Fruit fly (Drosophila melanogaster): ENCODE data around the gene Ziz.

Ziz gene

dm6 chr2L:7494341-7495293 lies 1.5 kb downstream of the Ziz start (continued):
- TF ChIP-seq CG17912 (GFP tag; optimal IDR thresholded peaks at IDR 0.05) = no peak
- TF ChIP-seq NfI (GFP tag; optimal IDR thresholded peaks at IDR 0.05) = no peak
- TF ChIP-seq pros (GFP tag; optimal IDR thresholded peaks at IDR 0.05) = no peak
- TF ChIP-seq CG10431 (GFP tag; optimal IDR thresholded peaks at IDR 0.05) = no peak
- no peak for TF ChIP-seq peb (GFP tag; IDR thresholded peaks at IDR 0.05)
- peak; percentile 48 for TF ChIP-seq CG33557 (GFP tag; optimal IDR thresholded peaks at IDR 0.05)
- TF ChIP-seq dmrt11E (tag; optimal IDR thresholded peaks at IDR 0.05) = peak; percentile 42
- TF ChIP-seq Trl (optimal IDR thresholded peaks at IDR 0.05) = peak; percentile 34 to 51
- TF ChIP-seq Trl (GFP tag; optimal IDR thresholded peaks at IDR 0.05) = no peak
- peak; percentile 72 for TF ChIP-seq al (GFP tag; IDR thresholded peaks at IDR 0.05)
- no peak for TF ChIP-seq Sin3A (optimal IDR thresholded peaks at IDR 0.05)
- peak; percentile 68 for TF ChIP-seq Asciz (GFP tag; optimal IDR thresholded peaks at IDR 0.05)
- no peak for TF ChIP-seq Opbp (GFP tag; IDR thresholded peaks at IDR 0.05; ENCODE audit: partially characterized antibody)
- no peak for TF ChIP-seq Mrtf (GFP tag; IDR thresholded peaks at IDR 0.05)
- TF ChIP-seq CG32772 (GFP tag; IDR thresholded peaks at IDR 0.05) = no peak
- peak; percentile 33 for TF ChIP-seq Hand (GFP tag; optimal IDR thresholded peaks at IDR 0.05)
- TF ChIP-seq Lhr (GFP tag; optimal IDR thresholded peaks at IDR 0.05) = no peak
- no peak for TF ChIP-seq CG14860 (GFP tag; IDR thresholded peaks at IDR 0.05; ENCODE audit: partially characterized antibody)
- TF ChIP-seq Rx (GFP tag; IDR thresholded peaks at IDR 0.05) = no peak
- no peak for TF ChIP-seq CG32767 (GFP tag; IDR thresholded peaks at IDR 0.05)
- TF ChIP-seq Hr51 (GFP tag; optimal IDR thresholded peaks at IDR 0.05) = peak in 1 of 2 experiments; percentile 16
- TF ChIP-seq salm (tag; optimal IDR thresholded peaks at IDR 0.05) = no peak
- no peak for TF ChIP-seq Nf-YA (GFP tag; IDR thresholded peaks at IDR 0.05)
- TF ChIP-seq fd96Cb (tag; optimal IDR thresholded peaks at IDR 0.05) = peak; percentile 1
- peak; percentile 95 for TF ChIP-seq sd (tag; optimal IDR thresholded peaks at IDR 0.05)
- TF ChIP-seq h (optimal IDR thresholded peaks at IDR 0.05) = no peak
- no peak for TF ChIP-seq CG42726 (GFP tag; IDR thresholded peaks at IDR 0.05; ENCODE audit: partially characterized antibody)
- peak; percentile 17 for TF ChIP-seq mam (GFP tag; optimal IDR thresholded peaks at IDR 0.05)
- TF ChIP-seq CG4282 (GFP tag; optimal IDR thresholded peaks at IDR 0.05) = no peak
- no peak for TF ChIP-seq Dad (GFP tag; optimal IDR thresholded peaks at IDR 0.05)
- no peak for TF ChIP-seq CG14710 (tag; optimal IDR thresholded peaks at IDR 0.05)
- TF ChIP-seq BtbVII (GFP tag; optimal IDR thresholded peaks at IDR 0.05) = no peak
- TF ChIP-seq esg (GFP tag; conservative IDR thresholded peaks at IDR 0.05) = peak; percentile 47
- no peak for TF ChIP-seq gt (GFP tag; IDR thresholded peaks at IDR 0.05)
- peak in 1 of 2 experiments; percentile 55 for TF ChIP-seq eve (GFP tag; optimal IDR thresholded peaks at IDR 0.05)
- no peak for TF ChIP-seq ATbp (GFP tag; optimal IDR thresholded peaks at IDR 0.05)
- TF ChIP-seq CG10565 (GFP tag; optimal IDR thresholded peaks at IDR 0.05) = no peak
- TF ChIP-seq CG30431 (GFP tag; optimal IDR thresholded peaks at IDR 0.05) = no peak
- TF ChIP-seq CG12236 (GFP tag; optimal IDR thresholded peaks at IDR 0.05) = no peak
- peak; percentile 8 for TF ChIP-seq fu2 (GFP tag; optimal IDR thresholded peaks at IDR 0.05)
- no peak for TF ChIP-seq cas (GFP tag; IDR thresholded peaks at IDR 0.05)
- TF ChIP-seq hbn (GFP tag; IDR thresholded peaks at IDR 0.05; ENCODE audit: partially characterized antibody) = no peak
- TF ChIP-seq cato (GFP tag; optimal IDR thresholded peaks at IDR 0.05; ENCODE audit: borderline replicate concordance) = no peak
- TF ChIP-seq CG17186 (GFP tag; optimal IDR thresholded peaks at IDR 0.05) = no peak
- peak; percentile 16 for TF ChIP-seq CG10543 (GFP tag; optimal IDR thresholded peaks at IDR 0.05)
- no peak for TF ChIP-seq CG12744 (GFP tag; optimal IDR thresholded peaks at IDR 0.05)
- peak; percentile 44 for TF ChIP-seq Sox102F (GFP tag; optimal IDR thresholded peaks at IDR 0.05)
- TF ChIP-seq lmd (GFP tag; IDR thresholded peaks at IDR 0.05) = peak; percentile 70; the same call in 1 of the 2 replicates
- no peak for TF ChIP-seq Abd-B (GFP tag; optimal IDR thresholded peaks at IDR 0.05)

Data from whole organism, embryonic.